Worm (Caenorhabditis elegans): ENCODE data around the gene insc-1.
A peak's percentile ranks its signal among the peaks of the same experiment; 100 is the strongest.
"Not testable (repeated sequence)": the region's sequence is repeated elsewhere in the genome, so short reads cannot be mapped to it uniquely, and the experiment has no call there.

Gene insc-1

DNA sequence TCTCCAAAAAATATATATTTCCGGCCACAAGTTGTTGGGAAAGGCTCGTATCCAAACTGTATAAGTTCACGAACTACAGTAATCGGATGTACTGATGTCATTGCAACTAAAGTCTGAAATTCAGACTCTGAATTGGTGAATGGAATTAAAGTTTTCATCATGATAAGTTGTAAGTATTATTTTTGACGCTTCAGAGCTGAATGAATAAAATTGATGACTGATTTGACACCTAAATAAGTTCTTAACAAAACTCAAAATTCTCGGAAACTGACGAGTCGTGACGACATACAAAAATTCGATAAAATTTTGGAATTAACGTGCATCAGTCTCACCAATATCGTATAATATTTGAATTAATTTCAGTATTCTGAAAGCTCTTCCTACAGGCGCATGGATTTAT is 11.5 kb downstream of the insc-1 start, which contains the start of gene F43E2.11:
F43E2.11 (minus strand) TSS at position 101 of the 400 bp plus-strand sequence.
- not testable (repeated sequence) for TF ChIP-seq egl-5 (tag; optimal IDR thresholded peaks at IDR 0.05); pqm-1 (tag; optimal IDR thresholded peaks at IDR 0.05); nhr-43 (tag; optimal IDR thresholded peaks at IDR 0.05; ENCODE audit: poor library complexity, severe bottlenecking)

DNA sequence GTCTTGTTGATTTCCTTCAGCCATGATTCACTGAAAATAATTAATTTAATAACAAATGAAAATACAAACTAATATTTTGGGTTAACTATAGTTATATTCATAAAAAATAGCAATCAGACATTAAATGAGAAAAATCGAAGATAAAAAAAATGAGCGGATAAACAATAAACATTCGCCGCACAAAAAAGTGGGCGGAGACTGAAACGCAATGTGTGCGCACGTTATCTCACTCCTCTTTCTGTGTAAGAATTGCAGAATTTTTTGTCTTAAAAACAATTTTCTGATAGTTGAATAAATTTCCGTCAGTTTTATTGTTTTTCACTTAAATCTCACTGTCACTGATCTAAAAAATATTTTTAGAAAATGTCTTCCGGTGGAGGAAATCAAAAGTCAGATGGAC is 15.4 kb downstream of the insc-1 start, which contains the start of the genes mtch-1 and rpb-4:
mtch-1 (minus strand) TSS at position 24 of the 400 bp plus-strand sequence.
rpb-4 (plus strand) TSS at position 353 of the 400 bp plus-strand sequence.
- TF ChIP-seq elt-2 (tag; optimal IDR thresholded peaks at IDR 0.05) = peak; percentile 29
- TF ChIP-seq snpc-4 (tag; optimal IDR thresholded peaks at IDR 0.05) = peak; percentile 59
- no peak for TF ChIP-seq ztf-4 (tag; optimal IDR thresholded peaks at IDR 0.05)
- peak; percentile 23 for TF ChIP-seq egl-5 (tag; optimal IDR thresholded peaks at IDR 0.05)
- peak; percentile 38 for TF ChIP-seq hmg-11 (tag; optimal IDR thresholded peaks at IDR 0.05)
- TF ChIP-seq pha-4 (tag; optimal IDR thresholded peaks at IDR 0.05) = peak; percentile 83
- TF ChIP-seq lin-15B (tag; optimal IDR thresholded peaks at IDR 0.05) = peak; percentile 11
- no peak for TF ChIP-seq nhr-12 (tag; optimal IDR thresholded peaks at IDR 0.05)
- no peak for TF ChIP-seq elt-1 (tag; optimal IDR thresholded peaks at IDR 0.05)
- no peak for TF ChIP-seq ceh-9 (tag; optimal IDR thresholded peaks at IDR 0.05)
- no peak for TF ChIP-seq daf-12 (tag; optimal IDR thresholded peaks at IDR 0.05)
- TF ChIP-seq nfya-1 (tag; optimal IDR thresholded peaks at IDR 0.05; ENCODE audit: insufficient read depth) = peak; percentile 62
- TF ChIP-seq nhr-23 (tag; optimal IDR thresholded peaks at IDR 0.05) = peak; percentile 28

DNA sequence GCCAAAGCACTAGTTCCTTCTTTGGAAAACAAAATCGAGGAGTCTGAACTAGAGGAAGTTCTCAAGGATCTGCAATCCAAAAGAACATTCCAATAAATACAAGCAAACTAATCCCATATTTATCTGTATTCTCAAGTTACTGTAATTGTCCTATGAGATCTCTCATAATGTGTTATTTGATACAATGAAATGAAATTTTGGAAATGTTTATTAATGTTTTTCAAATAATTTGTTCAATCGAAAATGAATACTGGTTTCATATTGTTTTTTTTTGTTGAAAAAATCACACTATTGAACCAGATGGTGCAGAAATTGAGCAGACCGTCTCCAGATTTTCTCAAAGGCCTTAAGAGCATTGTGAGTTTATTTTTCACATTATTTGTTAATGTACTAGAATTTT is 16.3 kb downstream of the insc-1 start, which contains the start of gene F43E2.1:
F43E2.1 (plus strand) TSS at position 301 of the 400 bp plus-strand sequence.
- TF ChIP-seq jun-1 (tag; optimal IDR thresholded peaks at IDR 0.05) (no peak), mdl-1 (tag; optimal IDR thresholded peaks at IDR 0.05) (no peak), unc-62 (GFP tag; optimal IDR thresholded peaks at IDR 0.05) (no peak), nhr-237 (tag; optimal IDR thresholded peaks at IDR 0.05) (no peak), ceh-9 (tag; optimal IDR thresholded peaks at IDR 0.05) (no peak), nhr-77 (tag; optimal IDR thresholded peaks at IDR 0.05) (no peak), pqm-1 (tag; optimal IDR thresholded peaks at IDR 0.05) (no peak), fos-1 (tag; optimal IDR thresholded peaks at IDR 0.05) (no peak), lin-15B (tag; optimal IDR thresholded peaks at IDR 0.05) (no peak), eor-1 (tag; optimal IDR thresholded peaks at IDR 0.05) (no peak), zag-1 (tag; optimal IDR thresholded peaks at IDR 0.05) (no peak), mml-1 (tag; optimal IDR thresholded peaks at IDR 0.05) (no peak), sea-2 (GFP tag; optimal IDR thresholded peaks at IDR 0.05) (no peak), egl-5 (tag; optimal IDR thresholded peaks at IDR 0.05) (no peak), fkh-10 (GFP tag; optimal IDR thresholded peaks at IDR 0.05) (no peak), ceh-82 (tag; optimal IDR thresholded peaks at IDR 0.05) (no peak), nhr-43 (tag; optimal IDR thresholded peaks at IDR 0.05; ENCODE audit: poor library complexity, severe bottlenecking) (no peak), hmg-11 (tag; optimal IDR thresholded peaks at IDR 0.05) (no peak), elt-3 (tag; optimal IDR thresholded peaks at IDR 0.05) (no peak), nhr-76 (tag; optimal IDR thresholded peaks at IDR 0.05) (no peak)

DNA sequence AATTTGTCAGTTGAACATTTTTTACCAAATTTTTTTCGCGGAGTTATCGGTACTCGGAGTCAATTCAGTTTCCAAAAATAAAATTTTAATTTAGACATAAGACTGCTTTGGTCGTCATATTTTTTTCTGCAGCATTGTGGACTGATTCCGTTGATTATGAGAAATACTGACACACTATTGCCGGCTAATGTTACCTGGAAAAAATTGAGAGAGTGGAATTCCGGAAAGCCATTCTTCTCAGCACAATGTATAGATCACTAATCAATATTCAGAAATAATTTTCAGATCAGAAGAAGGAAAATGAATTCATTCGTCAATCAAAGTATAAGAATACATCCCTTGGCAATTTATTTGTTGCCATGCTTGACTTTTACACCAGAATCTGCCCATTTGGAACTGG is 20.3 kb downstream of the insc-1 start, which contains the start of gene C07D10.6:
C07D10.6 (plus strand) TSS at position 301 of the 400 bp plus-strand sequence.
- no peak for TF ChIP-seq R02D3.7 (tag; optimal IDR thresholded peaks at IDR 0.05)
- no peak for TF ChIP-seq lsy-12 (tag; optimal IDR thresholded peaks at IDR 0.05)
- no peak for TF ChIP-seq nhr-77 (tag; optimal IDR thresholded peaks at IDR 0.05)
- no peak for TF ChIP-seq unc-39 (tag; optimal IDR thresholded peaks at IDR 0.05)
- no peak for TF ChIP-seq nhr-11 (tag; optimal IDR thresholded peaks at IDR 0.05)
- TF ChIP-seq fkh-2 (tag; optimal IDR thresholded peaks at IDR 0.05) = no peak
- no peak for TF ChIP-seq lin-15B (tag; optimal IDR thresholded peaks at IDR 0.05)
- no peak for TF ChIP-seq ceh-9 (tag; optimal IDR thresholded peaks at IDR 0.05)
- no peak for TF ChIP-seq zag-1 (tag; optimal IDR thresholded peaks at IDR 0.05)
- TF ChIP-seq egl-5 (tag; optimal IDR thresholded peaks at IDR 0.05) = no peak
- TF ChIP-seq fos-1 (tag; optimal IDR thresholded peaks at IDR 0.05) = no peak
- TF ChIP-seq elt-2 (tag; optimal IDR thresholded peaks at IDR 0.05) = no peak
- TF ChIP-seq unc-62 (GFP tag; optimal IDR thresholded peaks at IDR 0.05) = no peak
- no peak for TF ChIP-seq jun-1 (tag; optimal IDR thresholded peaks at IDR 0.05)
- TF ChIP-seq fkh-10 (GFP tag; optimal IDR thresholded peaks at IDR 0.05) = no peak
- no peak for TF ChIP-seq ceh-16 (tag; optimal IDR thresholded peaks at IDR 0.05)
- no peak for TF ChIP-seq nhr-237 (tag; optimal IDR thresholded peaks at IDR 0.05)
- no peak for TF ChIP-seq sea-2 (GFP tag; optimal IDR thresholded peaks at IDR 0.05)
- TF ChIP-seq lin-39 (tag; optimal IDR thresholded peaks at IDR 0.05) = no peak

Measured in whole organism, L3 larva.